Worm (Caenorhabditis elegans): ENCODE measurements around the gene F28A12.3.
A peak's percentile ranks its signal among the peaks of the same experiment; 100 is the strongest.

Gene F28A12.3

DNA sequence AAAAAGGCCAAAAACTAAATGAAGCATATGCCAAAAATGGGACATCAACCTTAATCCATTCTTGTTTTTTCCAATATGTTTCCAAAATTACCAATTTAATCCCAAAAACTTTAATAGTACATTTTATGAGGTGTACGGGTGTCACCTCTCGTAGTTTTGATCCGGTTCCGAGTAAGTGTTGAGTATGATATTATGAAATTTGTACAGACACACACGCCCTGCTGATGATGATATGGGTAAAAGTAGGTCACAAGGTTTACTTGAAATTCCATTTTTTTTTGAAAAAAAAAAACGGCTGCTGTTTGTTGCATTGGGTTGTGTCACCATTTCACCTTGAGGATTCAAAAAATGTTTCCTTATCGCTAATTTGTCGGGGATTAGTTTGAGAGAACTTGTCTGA, 16.7 kb upstream of the F28A12.3 start:
- TF ChIP-seq fos-1 (tag; optimal IDR thresholded peaks at IDR 0.05) (no peak), unc-62 (GFP tag; optimal IDR thresholded peaks at IDR 0.05) (no peak), nhr-25 (tag; optimal IDR thresholded peaks at IDR 0.05) (peak; percentile 8)

DNA sequence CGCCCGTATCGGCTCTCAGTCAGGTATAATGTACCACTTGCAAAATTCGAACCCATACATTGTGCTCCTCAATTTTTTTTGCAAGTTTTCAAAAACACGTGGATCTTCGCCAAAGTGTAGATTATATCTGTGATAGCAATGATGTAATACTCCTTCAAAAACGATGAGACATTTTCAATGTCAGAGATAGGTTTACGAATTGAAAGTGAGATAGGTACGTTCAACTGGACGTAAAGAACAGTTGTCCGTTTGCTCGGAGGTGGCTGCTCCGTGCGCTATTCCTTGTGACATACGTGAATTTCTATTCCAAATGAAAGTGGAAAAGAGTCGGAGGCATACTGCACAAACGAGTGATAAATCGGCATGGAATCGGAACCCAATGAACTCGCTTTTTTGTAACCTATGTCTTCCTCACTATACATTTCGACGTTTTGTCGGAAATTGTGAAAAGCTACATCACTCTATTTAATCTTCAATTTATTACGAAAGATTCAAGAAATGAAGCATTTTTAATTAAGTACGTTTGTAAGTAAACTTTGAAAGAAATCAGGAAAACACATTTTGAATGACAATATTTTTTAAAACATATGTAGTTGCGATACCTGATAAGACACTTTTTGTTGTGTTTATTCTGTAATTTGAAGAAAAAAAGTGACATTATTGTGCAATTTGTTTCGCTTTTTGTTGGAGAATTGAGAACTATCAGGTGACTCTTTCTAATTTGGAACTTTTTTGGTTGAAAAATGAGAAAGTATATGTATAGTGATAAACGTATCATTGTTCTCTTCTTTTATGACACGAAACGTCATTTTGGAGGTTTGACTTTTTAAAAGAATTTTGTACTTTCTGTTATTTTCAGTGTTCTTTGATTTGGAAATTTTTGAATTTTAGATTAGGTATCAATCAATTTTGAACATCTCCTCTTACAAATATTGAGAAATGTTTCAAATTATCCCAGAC, 13.6 kb upstream of the F28A12.3 start:
- peak; percentile 81 for TF ChIP-seq nhr-129 (tag; optimal IDR thresholded peaks at IDR 0.05)
- peak; percentile 46 for TF ChIP-seq nhr-6 (tag; optimal IDR thresholded peaks at IDR 0.05)
- TF ChIP-seq ztf-11 (tag; optimal IDR thresholded peaks at IDR 0.05) = no peak
- TF ChIP-seq blmp-1 (tag; optimal IDR thresholded peaks at IDR 0.05; ENCODE audit: insufficient read depth) = peak; percentile 30
- TF ChIP-seq fos-1 (tag; optimal IDR thresholded peaks at IDR 0.05) = peak; percentile 28
- TF ChIP-seq F13H6.1 (tag; optimal IDR thresholded peaks at IDR 0.05) = peak; percentile 51
- no peak for TF ChIP-seq unc-55 (GFP tag; optimal IDR thresholded peaks at IDR 0.05)
- TF ChIP-seq C34F6.9 (tag; optimal IDR thresholded peaks at IDR 0.05) = no peak
- peak; percentile 74 for TF ChIP-seq sma-9 (GFP tag; optimal IDR thresholded peaks at IDR 0.05)
- TF ChIP-seq sma-9 (tag; optimal IDR thresholded peaks at IDR 0.05) = no peak

DNA sequence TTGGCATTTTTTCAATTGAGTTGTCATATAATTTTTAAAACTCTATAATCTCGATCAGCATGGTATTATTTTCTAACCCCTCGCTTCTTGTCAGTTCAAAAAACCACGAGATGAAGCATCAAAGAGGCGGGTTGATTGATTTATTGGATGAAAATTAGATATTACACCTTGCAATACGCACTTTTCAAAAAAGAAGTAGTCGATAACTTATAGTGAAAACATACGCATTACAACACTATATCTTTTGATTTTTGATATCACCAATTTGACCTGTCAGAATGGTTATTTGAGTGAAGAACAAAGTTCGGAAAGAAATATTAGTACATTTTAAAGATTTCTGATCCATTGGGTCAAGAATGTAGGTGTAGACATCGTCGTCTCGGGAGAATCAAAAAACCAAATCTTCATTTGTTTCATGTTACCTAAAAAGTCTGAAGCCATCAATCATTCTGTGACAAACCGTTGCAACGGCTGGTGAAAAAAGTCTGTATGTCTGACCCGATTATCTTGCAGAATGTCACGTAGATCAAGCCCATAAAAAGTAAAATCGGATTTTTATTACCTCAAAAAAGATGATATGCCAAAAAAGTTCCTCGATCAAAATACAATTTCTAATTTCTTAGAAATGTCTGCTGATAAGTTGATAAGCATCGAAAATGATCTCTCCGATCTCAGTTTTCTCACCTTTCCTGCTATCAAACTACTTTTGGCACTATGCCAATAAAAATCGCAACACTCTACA, 12.1 kb upstream of the F28A12.3 start:
- no peak for TF ChIP-seq alr-1 (tag; optimal IDR thresholded peaks at IDR 0.05)
- no peak for TF ChIP-seq dmd-4 (tag; optimal IDR thresholded peaks at IDR 0.05)
- no peak for TF ChIP-seq lsy-2 (tag; optimal IDR thresholded peaks at IDR 0.05)
- TF ChIP-seq mab-5 (tag; optimal IDR thresholded peaks at IDR 0.05) = peak; percentile 57
- TF ChIP-seq unc-39 (tag; optimal IDR thresholded peaks at IDR 0.05) = no peak
- TF ChIP-seq ceh-82 (tag; optimal IDR thresholded peaks at IDR 0.05) = no peak
- no peak for TF ChIP-seq lin-13 (GFP tag; optimal IDR thresholded peaks at IDR 0.05)
- peak; percentile 70 for TF ChIP-seq blmp-1 (tag; optimal IDR thresholded peaks at IDR 0.05; ENCODE audit: insufficient read depth)
- TF ChIP-seq nhr-25 (tag; optimal IDR thresholded peaks at IDR 0.05) = peak; percentile 39
- peak; percentile 61 for TF ChIP-seq sma-9 (GFP tag; optimal IDR thresholded peaks at IDR 0.05)
- TF ChIP-seq sma-9 (tag; optimal IDR thresholded peaks at IDR 0.05) = no peak
- TF ChIP-seq nhr-6 (tag; optimal IDR thresholded peaks at IDR 0.05) = peak; percentile 5
- TF ChIP-seq lin-11 (tag; optimal IDR thresholded peaks at IDR 0.05) = no peak
- TF ChIP-seq unc-62 (GFP tag; optimal IDR thresholded peaks at IDR 0.05) = peak; percentile 25
- no peak for TF ChIP-seq crh-2 (tag; optimal IDR thresholded peaks at IDR 0.05)
- peak; percentile 10 for TF ChIP-seq egl-27 (tag; optimal IDR thresholded peaks at IDR 0.05)
- peak; percentile 30 for TF ChIP-seq sma-3 (GFP tag; optimal IDR thresholded peaks at IDR 0.05)
- TF ChIP-seq fos-1 (tag; optimal IDR thresholded peaks at IDR 0.05) = peak; percentile 54
- TF ChIP-seq nhr-77 (tag; optimal IDR thresholded peaks at IDR 0.05) = no peak
- TF ChIP-seq nhr-21 (tag; optimal IDR thresholded peaks at IDR 0.05) = peak; percentile 61

DNA sequence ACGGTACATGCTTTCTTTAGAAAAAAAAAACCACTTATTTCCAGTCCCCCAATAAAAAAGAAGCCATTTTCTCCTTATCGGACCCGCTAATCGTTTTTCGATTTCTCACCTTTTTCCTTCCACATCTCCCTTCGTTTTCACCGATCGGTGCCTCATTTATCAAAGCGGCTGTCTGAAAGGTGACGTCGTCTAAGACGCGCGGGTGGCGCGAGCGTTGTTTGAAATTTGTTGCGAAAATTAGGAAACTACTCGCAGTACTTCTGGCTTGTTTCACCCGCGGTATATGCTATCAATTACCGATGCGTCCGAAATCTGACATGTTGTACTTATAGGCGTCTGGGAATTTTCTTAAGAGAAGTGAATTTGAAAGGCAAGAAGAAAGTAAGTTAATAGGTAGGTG, 11.0 kb upstream of the F28A12.3 start:
- TF ChIP-seq peb-1 (tag; optimal IDR thresholded peaks at IDR 0.05) = no peak
- TF ChIP-seq unc-55 (GFP tag; optimal IDR thresholded peaks at IDR 0.05) = no peak
- peak; percentile 33 for TF ChIP-seq mab-5 (tag; optimal IDR thresholded peaks at IDR 0.05)
- TF ChIP-seq sem-4 (tag; optimal IDR thresholded peaks at IDR 0.05) = no peak
- TF ChIP-seq aly-2 (tag; optimal IDR thresholded peaks at IDR 0.05) = no peak
- no peak for TF ChIP-seq Y55F3AM.14 (GFP tag; optimal IDR thresholded peaks at IDR 0.05)
- TF ChIP-seq nhr-12 (tag; optimal IDR thresholded peaks at IDR 0.05) = no peak
- no peak for TF ChIP-seq zag-1 (tag; optimal IDR thresholded peaks at IDR 0.05)
- TF ChIP-seq nhr-129 (tag; optimal IDR thresholded peaks at IDR 0.05) = no peak
- TF ChIP-seq elt-1 (tag; optimal IDR thresholded peaks at IDR 0.05) = no peak
- TF ChIP-seq nhr-25 (tag; optimal IDR thresholded peaks at IDR 0.05) = peak; percentile 27
- TF ChIP-seq nhr-237 (tag; optimal IDR thresholded peaks at IDR 0.05) = no peak
- no peak for TF ChIP-seq nhr-6 (tag; optimal IDR thresholded peaks at IDR 0.05)
- no peak for TF ChIP-seq mbf-1 (tag; optimal IDR thresholded peaks at IDR 0.05)
- no peak for TF ChIP-seq skn-1 (tag; optimal IDR thresholded peaks at IDR 0.05)
- TF ChIP-seq F13H6.1 (tag; optimal IDR thresholded peaks at IDR 0.05) = no peak
- no peak for TF ChIP-seq R02D3.7 (tag; optimal IDR thresholded peaks at IDR 0.05)
- TF ChIP-seq dmd-4 (tag; optimal IDR thresholded peaks at IDR 0.05) = no peak
- TF ChIP-seq crh-2 (tag; optimal IDR thresholded peaks at IDR 0.05) = no peak
- TF ChIP-seq elt-3 (tag; optimal IDR thresholded peaks at IDR 0.05) = no peak
- no peak for TF ChIP-seq sma-3 (GFP tag; optimal IDR thresholded peaks at IDR 0.05)
- TF ChIP-seq nhr-10 (tag; optimal IDR thresholded peaks at IDR 0.05) = no peak
- no peak for TF ChIP-seq lin-39 (tag; optimal IDR thresholded peaks at IDR 0.05)
- peak; percentile 70 for TF ChIP-seq sma-9 (GFP tag; optimal IDR thresholded peaks at IDR 0.05)
- no peak for TF ChIP-seq sma-9 (tag; optimal IDR thresholded peaks at IDR 0.05)
- TF ChIP-seq ceh-16 (tag; optimal IDR thresholded peaks at IDR 0.05) = peak; percentile 78
- TF ChIP-seq unc-39 (tag; optimal IDR thresholded peaks at IDR 0.05) = no peak
- no peak for TF ChIP-seq ceh-82 (tag; optimal IDR thresholded peaks at IDR 0.05)
- TF ChIP-seq blmp-1 (tag; optimal IDR thresholded peaks at IDR 0.05; ENCODE audit: insufficient read depth) = peak; percentile 70
- TF ChIP-seq egl-27 (tag; optimal IDR thresholded peaks at IDR 0.05) = peak; percentile 45
- TF ChIP-seq ztf-1 (GFP tag; conservative IDR thresholded peaks at IDR 0.05) = no peak
- no peak for TF ChIP-seq nhr-77 (tag; optimal IDR thresholded peaks at IDR 0.05)
- TF ChIP-seq nhr-21 (tag; optimal IDR thresholded peaks at IDR 0.05) = peak; percentile 42
- no peak for TF ChIP-seq unc-62 (GFP tag; optimal IDR thresholded peaks at IDR 0.05)
